Fruit fly (Drosophila melanogaster) whole organism, embryonic: ENCODE measurements around the gene gry.

Experiments
- Atf3 ChIP-seq: fragments of 200-800 bp; sonication (Bioruptor generic); optimal IDR thresholded peaks from 3 replicates; lab custom pipeline; 2016; ENCODE audit warnings: missing biosample characterization, missing genetic modification characterization
- Awh ChIP-seq: fragments of 200-800 bp; sonication (Bioruptor generic); IDR thresholded peaks from 2 replicates; pipeline ENCODE4, ENCODE4 v1.3.6; 2022; ENCODE audit warnings: missing biosample characterization, missing genetic modification characterization
- CG11695 ChIP-seq: fragments of 200-800 bp; sonication (Bioruptor generic); IDR thresholded peaks from 3 replicates; pipeline ENCODE4 v1.3.6; 2022; ENCODE audit warnings: missing biosample characterization, missing genetic modification characterization
- CG12744 ChIP-seq: fragments of 200-800 bp; sonication (Bioruptor generic); optimal IDR thresholded peaks from 2 replicates; lab custom pipeline; 2016; ENCODE audit warnings: missing biosample characterization, missing genetic modification characterization
- CG13287 ChIP-seq: fragments of 200-800 bp; sonication (Bioruptor generic); IDR thresholded peaks from 2 replicates; pipeline ENCODE4 v1.3.6; 2022; ENCODE audit warnings: missing biosample characterization, missing genetic modification characterization; ENCODE audit not compliant: partially characterized antibody
- CG13775 ChIP-seq: fragments of 200-800 bp; sonication (Bioruptor generic); optimal IDR thresholded peaks from 3 replicates; lab custom pipeline; 2017; ENCODE audit warnings: missing biosample characterization, mild to moderate bottlenecking, missing genetic modification characterization
- CG14014 ChIP-seq: fragments of 200-800 bp; sonication (Bioruptor generic); IDR thresholded peaks from 2 replicates; pipeline ENCODE4 v1.3.6; 2022; ENCODE audit warnings: missing biosample characterization, missing genetic modification characterization
- CG15696 ChIP-seq: fragments of 200-800 bp; sonication (Bioruptor generic); optimal IDR thresholded peaks from 2 replicates; lab custom pipeline; 2019; ENCODE audit warnings: missing biosample characterization, mild to moderate bottlenecking, missing genetic modification characterization, moderate library complexity
- CG1602 ChIP-seq: fragments of 200-800 bp; sonication (Bioruptor generic); optimal IDR thresholded peaks from 3 replicates; lab custom pipeline; 2016; ENCODE audit warnings: missing biosample characterization, missing genetic modification characterization
- CG1647 ChIP-seq: fragments of 200-800 bp; sonication (Bioruptor generic); optimal IDR thresholded peaks from 3 replicates; lab custom pipeline; 2016; ENCODE audit warnings: missing biosample characterization, missing genetic modification characterization
- CG16813 ChIP-seq: fragments of 200-800 bp; sonication (Bioruptor generic); IDR thresholded peaks from 3 replicates; pipeline ENCODE4 v1.3.6; 2022; ENCODE audit warnings: missing biosample characterization, missing genetic modification characterization; ENCODE audit not compliant: partially characterized antibody
- CG17829 ChIP-seq: fragments of 200-800 bp; optimal IDR thresholded peaks from 2 replicates; lab custom pipeline; 2019; ENCODE audit warnings: missing biosample characterization, mild to moderate bottlenecking, missing genetic modification characterization, moderate library complexity
- CG2129 ChIP-seq: fragments of 200-800 bp; sonication (Bioruptor generic); IDR thresholded peaks from 2 replicates; pipeline ENCODE4 v1.3.6; 2022; ENCODE audit warnings: missing biosample characterization, missing genetic modification characterization; ENCODE audit not compliant: partially characterized antibody
- CG30431 ChIP-seq: fragments of 200-800 bp; sonication (Bioruptor generic); optimal IDR thresholded peaks from 2 replicates; lab custom pipeline; 2017; ENCODE audit warnings: missing biosample characterization, missing genetic modification characterization
- CG3163 ChIP-seq: fragments of 200-800 bp; sonication (Bioruptor generic); optimal IDR thresholded peaks from 3 replicates; lab custom pipeline; 2016; ENCODE audit warnings: missing biosample characterization, missing genetic modification characterization
- CG3281 ChIP-seq: fragments of 200-800 bp; sonication (Bioruptor generic); optimal IDR thresholded peaks from 3 replicates; lab custom pipeline; 2017; ENCODE audit warnings: missing biosample characterization, mild to moderate bottlenecking, missing genetic modification characterization
- CG3838 ChIP-seq: fragments of 200-800 bp; sonication (Bioruptor generic); optimal IDR thresholded peaks from 3 replicates; lab custom pipeline; 2016; ENCODE audit warnings: missing biosample characterization, missing genetic modification characterization
- CG4820 ChIP-seq: fragments of 200-800 bp; sonication (Bioruptor generic); optimal IDR thresholded peaks from 3 replicates; lab custom pipeline; 2016; ENCODE audit warnings: missing biosample characterization, missing genetic modification characterization
- CG5180 ChIP-seq: fragments of 200-800 bp; sonication (Bioruptor generic); optimal IDR thresholded peaks from 3 replicates; lab custom pipeline; 2017; ENCODE audit warnings: missing biosample characterization, missing genetic modification characterization, mild to moderate bottlenecking, moderate library complexity, missing genetic modification reagents
- CG6254 ChIP-seq: fragments of 200-800 bp; sonication (Bioruptor generic); optimal IDR thresholded peaks from 3 replicates; lab custom pipeline; 2017; ENCODE audit warnings: mild to moderate bottlenecking, missing biosample characterization, missing genetic modification reagents, missing genetic modification characterization
- CG6654 ChIP-seq: fragments of 200-800 bp; sonication (Bioruptor generic); optimal IDR thresholded peaks from 2 replicates; lab custom pipeline; 2017; ENCODE audit warnings: missing biosample characterization, mild to moderate bottlenecking, missing genetic modification characterization
- CG7987 ChIP-seq: fragments of 200-800 bp; sonication (Bioruptor generic); optimal IDR thresholded peaks from 2 replicates; lab custom pipeline; 2018; ENCODE audit warnings: missing biosample characterization, mild to moderate bottlenecking, missing genetic modification characterization, moderate library complexity
- D19B ChIP-seq: fragments of 200-800 bp; sonication (Bioruptor generic); optimal IDR thresholded peaks from 2 replicates; lab custom pipeline; 2017; ENCODE audit warnings: missing biosample characterization, mild to moderate bottlenecking, missing genetic modification characterization
- Dref ChIP-seq: fragments of 200-800 bp; sonication (Bioruptor generic); IDR thresholded peaks from 2 replicates; pipeline ENCODE4 v1.3.6; 2022; ENCODE audit warnings: missing biosample characterization, missing genetic modification characterization
- ERR ChIP-seq: fragments of 200-800 bp; sonication (Bioruptor generic); optimal IDR thresholded peaks from 2 replicates; lab custom pipeline; 2016; ENCODE audit warnings: missing biosample characterization, missing genetic modification characterization
- Lim3 ChIP-seq: fragments of 200-800 bp; sonication (Bioruptor generic); IDR thresholded peaks from 2 replicates; pipeline ENCODE4 v1.3.6; 2022; ENCODE audit warnings: missing biosample characterization, missing genetic modification characterization
- Scr ChIP-seq: fragments of 200-800 bp; sonication (Bioruptor generic); IDR thresholded peaks from 2 replicates; pipeline ENCODE4 v1.3.6; 2022; ENCODE audit warnings: missing biosample characterization, missing genetic modification characterization; ENCODE audit not compliant: partially characterized antibody
- Trl ChIP-seq, 3 experiments: fragments of >200 bp in 2 of 3; fragments of 200-800 bp in 1 of 3; sonication (Bioruptor generic) in 1 of 3; optimal IDR thresholded peaks; 2 replicates in 1 of 3; 3 replicates in 2 of 3; lab custom pipeline; 2016 to 2017; ENCODE audit warnings: missing biosample characterization in 1 of 3, missing genetic modification characterization in 1 of 3
- aop ChIP-seq: fragments of 200-800 bp; sonication (Bioruptor generic); IDR thresholded peaks from 2 replicates; pipeline ENCODE4 v1.3.6; 2022; ENCODE audit warnings: missing biosample characterization, missing genetic modification characterization
- bab2 ChIP-seq: fragments of 200-800 bp; sonication (Bioruptor generic); optimal IDR thresholded peaks from 2 replicates; lab custom pipeline; 2016; ENCODE audit warnings: missing biosample characterization, missing genetic modification characterization
- dpn ChIP-seq, 2 experiments: fragments of 200-800 bp; sonication (Bioruptor generic); optimal IDR thresholded peaks; 3 replicates each; lab custom pipeline; 2016; ENCODE audit warnings: missing biosample characterization in 2 of 2, missing genetic modification characterization in 2 of 2
- ems ChIP-seq: fragments of 200-800 bp; sonication (Bioruptor generic); optimal IDR thresholded peaks from 3 replicates; lab custom pipeline; 2016; ENCODE audit warnings: missing biosample characterization, missing genetic modification characterization
- eyg ChIP-seq: fragments of 200-800 bp; sonication (Bioruptor generic); optimal IDR thresholded peaks from 3 replicates; lab custom pipeline; 2016; ENCODE audit warnings: missing biosample characterization, missing genetic modification characterization
- fru ChIP-seq: fragments of >200 bp; optimal IDR thresholded peaks from 2 replicates; lab custom pipeline; 2017
- gcm ChIP-seq: fragments of 200-800 bp; sonication (Bioruptor generic); optimal IDR thresholded peaks from 2 replicates; lab custom pipeline; 2019; ENCODE audit warnings: missing biosample characterization, mild to moderate bottlenecking, missing genetic modification characterization, moderate library complexity
- gcm2 ChIP-seq: fragments of 200-800 bp; sonication (Bioruptor generic); optimal IDR thresholded peaks from 2 replicates; lab custom pipeline; 2016; ENCODE audit warnings: missing biosample characterization, missing genetic modification characterization
- hb ChIP-seq: fragments of 200-800 bp; sonication (Bioruptor generic); IDR thresholded peaks from 3 replicates; pipeline ENCODE4 v1.3.6; 2022; ENCODE audit warnings: missing biosample characterization, missing genetic modification characterization; ENCODE audit not compliant: partially characterized antibody
- hkb ChIP-seq, 2 experiments: fragments of 200-800 bp in 1 of 2; fragments of >200 bp in 1 of 2; sonication (Bioruptor generic) in 1 of 2; IDR thresholded peaks in 1 of 2; optimal IDR thresholded peaks in 1 of 2; 2 replicates each; pipeline versions ENCODE4 v1.3.6 to Lab custom; 2017 to 2022; ENCODE audit warnings: missing biosample characterization in 1 of 2, missing genetic modification characterization in 1 of 2
- insv ChIP-seq, 2 experiments: fragments of 200-800 bp; sonication (Bioruptor generic); optimal IDR thresholded peaks; 3 replicates each; lab custom pipeline; 2016 to 2018; ENCODE audit warnings: missing biosample characterization in 2 of 2, missing genetic modification characterization in 2 of 2
- kah ChIP-seq: fragments of 200-800 bp; sonication (Bioruptor generic); optimal IDR thresholded peaks from 2 replicates; lab custom pipeline; 2018; ENCODE audit warnings: missing biosample characterization, mild to moderate bottlenecking, missing genetic modification characterization
- lmd ChIP-seq: fragments of 200-800 bp; sonication (Bioruptor generic); IDR thresholded peaks from 2 replicates; pipeline ENCODE4 v1.3.6; 2022; ENCODE audit warnings: missing biosample characterization, missing genetic modification characterization
- mam ChIP-seq: fragments of 200-800 bp; sonication (Bioruptor generic); optimal IDR thresholded peaks from 3 replicates; lab custom pipeline; 2016; ENCODE audit warnings: missing biosample characterization, missing genetic modification characterization
- mirr ChIP-seq: fragments of 200-800 bp; sonication (Bioruptor generic); optimal IDR thresholded peaks from 3 replicates; lab custom pipeline; 2018; ENCODE audit warnings: missing biosample characterization, mild to moderate bottlenecking, missing genetic modification characterization
- pan ChIP-seq, 4 experiments: fragments of >200 bp in 3 of 4; fragments of 200-800 bp in 1 of 4; sonication (Bioruptor generic) in 1 of 4; optimal IDR thresholded peaks in 3 of 4; IDR thresholded peaks in 1 of 4; 2 replicates each; pipeline versions ENCODE4 v1.3.6 to Lab custom; 2017 to 2022; ENCODE audit warnings: missing biosample characterization in 2 of 4, missing genetic modification characterization in 2 of 4, mixed read lengths in 1 of 4
- pros ChIP-seq: fragments of 200-800 bp; sonication (Bioruptor generic); optimal IDR thresholded peaks from 3 replicates; lab custom pipeline; 2019; ENCODE audit warnings: missing biosample characterization, mild to moderate bottlenecking, missing genetic modification characterization, moderate library complexity
- pum ChIP-seq: fragments of 200-800 bp; sonication (Bioruptor generic); optimal IDR thresholded peaks from 2 replicates; lab custom pipeline; 2016; ENCODE audit warnings: missing biosample characterization, missing genetic modification characterization
- schlank ChIP-seq: fragments of 200-800 bp; sonication (Bioruptor generic); optimal IDR thresholded peaks from 2 replicates; lab custom pipeline; 2018; ENCODE audit warnings: missing biosample characterization, mild to moderate bottlenecking, missing genetic modification characterization
- scrt ChIP-seq: fragments of 200-800 bp; sonication (Bioruptor generic); optimal IDR thresholded peaks from 2 replicates; lab custom pipeline; 2018; ENCODE audit warnings: missing biosample characterization, mild to moderate bottlenecking, missing genetic modification characterization, moderate library complexity
- stwl ChIP-seq: fragments of 200-800 bp; sonication (Bioruptor generic); optimal IDR thresholded peaks from 3 replicates; lab custom pipeline; 2018; ENCODE audit warnings: missing biosample characterization, mild to moderate bottlenecking, missing genetic modification characterization, moderate library complexity

The gry gene

dm6 chr3L:3179474-3179873 lies 19.4 kb upstream of the gry start (continued):
- TF ChIP-seq CG7987 (GFP tag; lab: Kevin White, UChicago) (peak; percentile 78), mirr (GFP tag; lab: Kevin White, UChicago) (peak; percentile 53), Trl (optimal IDR thresholded peaks at IDR 0.05; lab: Kevin White, UChicago) (no peak), Trl (GFP tag; optimal IDR thresholded peaks at IDR 0.05; lab: Kevin White, UChicago) (peak; percentile 89), ems (GFP tag; lab: Kevin White, UChicago) (peak; percentile 88), CG3163 (GFP tag; lab: Kevin White, UChicago) (no peak), insv (GFP tag; optimal IDR thresholded peaks at IDR 0.05; lab: Kevin White, UChicago) (no peak), pan (optimal IDR thresholded peaks at IDR 0.05; lab: Kevin White, UChicago) (no peak), pan (GFP tag; optimal IDR thresholded peaks at IDR 0.05 in 1 of 2, IDR thresholded peaks at IDR 0.05 in 1 of 2) (peak in 1 of 2 experiments; percentile 92), pros (GFP tag; lab: Kevin White, UChicago) (no peak), CG11695 (GFP tag; lab: Robert Waterston, UW) (peak; percentile 94), gcm (no peak), dpn (GFP tag; optimal IDR thresholded peaks at IDR 0.05; lab: Kevin White, UChicago) (peak; percentile 85 to 89), stwl (tag; lab: Kevin White, UChicago) (no peak), aop (GFP tag; lab: Robert Waterston, UW) (no peak), Scr (no peak), CG30431 (peak; percentile 76), ERR (GFP tag; lab: Kevin White, UChicago) (peak; percentile 62), CG3281 (peak; percentile 93), CG1647 (peak; percentile 61), CG14014 (GFP tag; lab: Robert Waterston, UW) (peak; percentile 89), mam (GFP tag; lab: Kevin White, UChicago) (peak; percentile 88), CG12744 (peak; percentile 80), CG3838 (peak; percentile 4), CG1602 (peak; percentile 77), Dref (GFP tag; lab: Robert Waterston, UW) (no peak), CG6254 (GFP tag; lab: Kevin White, UChicago) (peak; percentile 88), CG6654 (GFP tag; lab: Kevin White, UChicago) (peak; percentile 64), CG5180 (GFP tag; lab: Kevin White, UChicago) (no peak), CG13287 (GFP tag; lab: Robert Waterston, UW) (no peak), CG17829 (tag; lab: Kevin White, UChicago) (peak; percentile 89), Lim3 (GFP tag; lab: Robert Waterston, UW) (0 out of 2 replicates have a peak, but pooled peaks have one; percentile 38), D19B (GFP tag; lab: Kevin White, UChicago) (peak; percentile 83), CG4820 (GFP tag; lab: Kevin White, UChicago) (peak; percentile 87), bab2 (GFP tag; lab: Kevin White, UChicago) (peak; percentile 88), fru (lab: Kevin White, UChicago) (no peak), CG15696 (tag; lab: Kevin White, UChicago) (peak; percentile 77), CG13775 (peak; percentile 78), Awh (GFP tag; lab: Robert Waterston, UW) (peak; percentile 86), hb (no peak), lmd (GFP tag; lab: Robert Waterston, UW) (peak; percentile 90), Atf3 (GFP tag; lab: Kevin White, UChicago) (peak; percentile 31), kah (GFP tag; lab: Kevin White, UChicago) (peak; percentile 80), eyg (peak; percentile 78), CG16813 (GFP tag; lab: Robert Waterston, UW) (no peak), pum (GFP tag; lab: Kevin White, UChicago) (peak; percentile 77), hkb (optimal IDR thresholded peaks at IDR 0.05; lab: Kevin White, UChicago) (no peak), hkb (GFP tag; IDR thresholded peaks at IDR 0.05; lab: Robert Waterston, UW) (peak; percentile 95), scrt (no peak), gcm2 (GFP tag; lab: Kevin White, UChicago) (peak; percentile 83), CG2129 (GFP tag; lab: Robert Waterston, UW) (no peak), schlank (peak; percentile 68)
